Worm (Caenorhabditis elegans) whole organism, early embryonic: ENCODE data around the gene F52H2.1.

ENCODE experiments used
- B0310.2 ChIP-seq: sonication (generic microtip); optimal IDR thresholded peaks from 2 replicates; lab custom pipeline; 2016; ENCODE audit warnings: mild to moderate bottlenecking, missing genetic modification characterization, missing compliant biosample characterization
- ama-1 ChIP-seq: fragments of 150-350 bp; optimal IDR thresholded peaks from 2 replicates; lab custom pipeline; 2014
- flt-1 ChIP-seq: fragments of 200-800 bp; sonication (Bioruptor generic); IDR thresholded peaks from 2 replicates; pipeline ENCODE4 v1.3.6; 2022; ENCODE audit warnings: missing genetic modification characterization, missing compliant biosample characterization
- hnd-1 ChIP-seq: sonication (generic microtip); optimal IDR thresholded peaks from 2 replicates; lab custom pipeline; 2016; ENCODE audit warnings: missing genetic modification characterization, missing compliant biosample characterization
- tbx-11 ChIP-seq: fragments of 200-800 bp; sonication (Bioruptor generic); IDR thresholded peaks from 2 replicates; pipeline ENCODE4 v1.3.6; 2022; ENCODE audit warnings: missing genetic modification characterization, missing compliant biosample characterization

ce11 chrX:2590777-2591176 is 17.9 kb downstream of the F52H2.1 start:
- TF ChIP-seq flt-1 (GFP tag; lab: Robert Waterston, UW) = no peak
- TF ChIP-seq tbx-11 (GFP tag; lab: Robert Waterston, UW) = no peak
- TF ChIP-seq ama-1 = no peak
- TF ChIP-seq B0310.2 (tag; lab: Kevin White, UChicago) = no peak
- TF ChIP-seq hnd-1 (tag; lab: Kevin White, UChicago) = no peak
